Fruit fly (Drosophila melanogaster): ENCODE data around the gene CG18577.
A peak's percentile ranks its signal among the peaks of the same experiment; 100 is the strongest.

The CG18577 gene

DNA sequence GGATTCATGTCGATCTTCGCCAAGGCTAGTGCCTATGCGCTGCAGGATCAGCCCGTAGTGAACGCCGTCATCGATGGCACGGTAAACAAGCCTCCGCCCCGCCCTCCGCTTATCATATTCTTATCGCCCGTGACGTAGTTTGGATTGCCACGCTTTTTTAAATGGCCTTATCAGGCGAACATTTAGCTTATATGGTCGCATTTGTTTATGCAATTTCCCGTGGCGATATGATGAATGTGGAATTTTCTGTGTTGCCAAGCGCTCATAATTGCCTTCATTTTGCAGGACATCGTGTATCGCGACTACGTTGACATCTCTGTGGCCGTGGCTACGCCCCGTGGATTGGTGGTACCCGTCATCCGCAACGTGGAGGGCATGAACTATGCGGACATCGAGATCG is 49.9 kb downstream of the CG18577 start:
- no peak for TF ChIP-seq spab (GFP tag; optimal IDR thresholded peaks at IDR 0.05)
- TF ChIP-seq vri (GFP tag; optimal IDR thresholded peaks at IDR 0.05) = peak; percentile 77
- TF ChIP-seq svp (GFP tag) = peak; percentile 77

DNA sequence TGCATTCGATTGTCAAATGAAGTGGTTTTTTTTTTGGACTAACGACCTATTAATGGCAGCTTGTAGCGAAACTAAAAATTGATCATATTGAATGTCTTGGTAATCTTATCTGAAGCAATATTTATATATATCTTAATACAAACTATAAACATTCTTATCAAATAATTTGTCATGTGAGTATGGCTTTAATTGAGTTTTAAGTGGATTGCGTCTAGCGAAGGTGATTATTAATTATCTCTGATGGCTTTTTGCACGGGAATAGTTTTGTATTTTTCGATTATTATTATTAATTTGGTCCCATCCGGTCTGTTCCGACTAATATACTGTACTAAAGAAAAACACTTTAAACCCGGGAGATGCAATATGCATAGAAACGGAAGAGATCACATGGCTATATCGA is 51.0 kb downstream of the CG18577 start:
- TF ChIP-seq esn (GFP tag; optimal IDR thresholded peaks at IDR 0.05) (no peak), Hr38 (GFP tag; optimal IDR thresholded peaks at IDR 0.05) (no peak), CG11762 (GFP tag; optimal IDR thresholded peaks at IDR 0.05; ENCODE audit: insufficient read depth) (no peak), CG6792 (GFP tag; optimal IDR thresholded peaks at IDR 0.05) (no peak), Sox14 (GFP tag; optimal IDR thresholded peaks at IDR 0.05) (no peak), topi (GFP tag; optimal IDR thresholded peaks at IDR 0.05) (no peak), Smox (GFP tag; optimal IDR thresholded peaks at IDR 0.05) (no peak), CG4318 (GFP tag; optimal IDR thresholded peaks at IDR 0.05) (no peak)

All from whole organism, prepupa.